Worm (Caenorhabditis elegans): ENCODE results near the gene F16G10.13.

- TF ChIP-seq skn-1 (tag; optimal IDR thresholded peaks at IDR 0.05) (no peak), lin-39 (tag; optimal IDR thresholded peaks at IDR 0.05) (no peak), F13H6.1 (tag; optimal IDR thresholded peaks at IDR 0.05) (no peak), nhr-6 (tag; optimal IDR thresholded peaks at IDR 0.05) (no peak), nhr-23 (tag; optimal IDR thresholded peaks at IDR 0.05) (no peak), sma-9 (GFP tag; optimal IDR thresholded peaks at IDR 0.05) (no peak), sma-9 (tag; optimal IDR thresholded peaks at IDR 0.05) (no peak), dmd-4 (tag; optimal IDR thresholded peaks at IDR 0.05) (no peak), unc-62 (GFP tag; optimal IDR thresholded peaks at IDR 0.05) (no peak), crh-2 (tag; optimal IDR thresholded peaks at IDR 0.05) (no peak), nhr-12 (tag; optimal IDR thresholded peaks at IDR 0.05) (no peak), zag-1 (tag; optimal IDR thresholded peaks at IDR 0.05) (no peak), egl-27 (tag; optimal IDR thresholded peaks at IDR 0.05) (no peak), mab-5 (tag; optimal IDR thresholded peaks at IDR 0.05) (no peak), R02D3.7 (tag; optimal IDR thresholded peaks at IDR 0.05) (no peak)
These were observed 16.1 kb downstream of the F16G10.13 start for ce11 chrII:2379673-2380072.
